Worm (Caenorhabditis elegans) whole organism, young adult: Measurements from ENCODE around the gene H04D03.4.

Source experiments
- B0019.2 ChIP-seq: fragments of 200-800 bp; sonication (Bioruptor generic); conservative IDR thresholded peaks from 2 replicates; pipeline ENCODE4 v1.3.6; 2022; ENCODE audit warnings: missing genetic modification reagents, missing genetic modification characterization, missing compliant biosample characterization
- B0035.1 ChIP-seq: sonication (generic microtip); optimal IDR thresholded peaks from 2 replicates; lab custom pipeline; 2016; ENCODE audit warnings: missing genetic modification characterization, mild to moderate bottlenecking, missing compliant biosample characterization, missing genotype, missing genetic modification reagents
- F10E7.11 ChIP-seq: sonication (generic microtip); optimal IDR thresholded peaks from 2 replicates; lab custom pipeline; 2017; ENCODE audit warnings: mild to moderate bottlenecking, missing genetic modification characterization, moderate library complexity, missing compliant biosample characterization
- F23B12.7 ChIP-seq: sonication (generic microtip); optimal IDR thresholded peaks from 2 replicates; lab custom pipeline; 2017; ENCODE audit warnings: missing genetic modification characterization, mild to moderate bottlenecking, missing compliant biosample characterization, antibody characterized with exemption, moderate library complexity; ENCODE audit not compliant: insufficient read depth
- F33H1.4 ChIP-seq: fragments of 200-800 bp; sonication (Bioruptor generic); IDR thresholded peaks from 2 replicates; pipeline ENCODE4 v1.3.6; 2022; ENCODE audit warnings: missing genetic modification reagents, missing genetic modification characterization, missing compliant biosample characterization
- F49E8.2 ChIP-seq: sonication (generic microtip); optimal IDR thresholded peaks from 3 replicates; lab custom pipeline; 2017; ENCODE audit warnings: missing genetic modification characterization, mild to moderate bottlenecking, missing compliant biosample characterization, antibody characterized with exemption, moderate library complexity; ENCODE audit not compliant: insufficient read depth
- K12H6.12 ChIP-seq: fragments of 200-800 bp; sonication (Bioruptor generic); optimal IDR thresholded peaks from 2 replicates; lab custom pipeline; 2018; ENCODE audit warnings: mild to moderate bottlenecking, missing genetic modification characterization, missing compliant biosample characterization
- Y56A3A.18 ChIP-seq: fragments of 200-800 bp; sonication (Bioruptor generic); IDR thresholded peaks from 2 replicates; pipeline ENCODE4 v1.3.6; 2022; ENCODE audit warnings: missing genetic modification reagents, missing genetic modification characterization, missing compliant biosample characterization
- Y67H2A.10 ChIP-seq: fragments of 200-800 bp; sonication (Bioruptor generic); conservative IDR thresholded peaks from 2 replicates; pipeline ENCODE4 v1.3.6; 2022; ENCODE audit warnings: missing genetic modification reagents, missing genetic modification characterization, missing compliant biosample characterization
- ZK185.1 ChIP-seq: sonication (generic microtip); optimal IDR thresholded peaks from 2 replicates; lab custom pipeline; 2016; ENCODE audit warnings: mild to moderate bottlenecking, missing genetic modification characterization, missing compliant biosample characterization; ENCODE audit not compliant: poor library complexity, severe bottlenecking
- aptf-2 ChIP-seq: fragments of 200-800 bp; sonication (Bioruptor generic); conservative IDR thresholded peaks from 2 replicates; pipeline ENCODE4 v1.3.6; 2022; ENCODE audit warnings: missing genetic modification reagents, missing genetic modification characterization, missing compliant biosample characterization
- aptf-3 ChIP-seq: fragments of 200-800 bp; sonication (Bioruptor generic); IDR thresholded peaks from 2 replicates; pipeline ENCODE4 v1.3.6; 2022; ENCODE audit warnings: missing genetic modification characterization, missing compliant biosample characterization
- atf-7 ChIP-seq: sonication (generic microtip); optimal IDR thresholded peaks from 2 replicates; lab custom pipeline; 2017; ENCODE audit warnings: mild to moderate bottlenecking, missing genetic modification characterization, missing compliant biosample characterization
- bed-2 ChIP-seq: fragments of 200-800 bp; sonication (Bioruptor generic); IDR thresholded peaks from 2 replicates; pipeline ENCODE4 v1.3.6; 2022; ENCODE audit warnings: missing genetic modification reagents, missing genetic modification characterization, missing compliant biosample characterization
- ccch-3 ChIP-seq: fragments of 200-800 bp; sonication (Bioruptor generic); optimal IDR thresholded peaks from 2 replicates; lab custom pipeline; 2018; ENCODE audit warnings: mild to moderate bottlenecking, missing genetic modification characterization, missing compliant biosample characterization
- cebp-2 ChIP-seq: fragments of 200-800 bp; sonication (Bioruptor generic); IDR thresholded peaks from 2 replicates; pipeline ENCODE4 v1.3.6; 2022; ENCODE audit warnings: missing genetic modification characterization, missing compliant biosample characterization
- ceh-100 ChIP-seq: fragments of 200-800 bp; sonication (Bioruptor generic); IDR thresholded peaks from 2 replicates; pipeline ENCODE4 v1.3.6; 2022; ENCODE audit warnings: missing genetic modification reagents, missing genetic modification characterization, missing compliant biosample characterization
- ceh-58 ChIP-seq: fragments of 200-800 bp; sonication (Bioruptor generic); IDR thresholded peaks from 2 replicates; pipeline ENCODE4 v1.3.6; 2022; ENCODE audit warnings: missing genetic modification characterization, missing compliant biosample characterization
- die-1 ChIP-seq: sonication (generic microtip); optimal IDR thresholded peaks from 2 replicates; lab custom pipeline; 2016; ENCODE audit warnings: missing genotype, mild to moderate bottlenecking, missing genetic modification characterization, missing compliant biosample characterization
- dox-1 ChIP-seq: fragments of 200-800 bp; sonication (Bioruptor generic); IDR thresholded peaks from 2 replicates; pipeline ENCODE4 v1.3.6; 2022; ENCODE audit warnings: missing genetic modification reagents, missing genetic modification characterization, missing compliant biosample characterization
- dpff-1 ChIP-seq: sonication (generic microtip); optimal IDR thresholded peaks from 2 replicates; lab custom pipeline; 2017; ENCODE audit warnings: mild to moderate bottlenecking, missing genetic modification characterization, missing compliant biosample characterization
- egrh-3 ChIP-seq: fragments of 200-800 bp; sonication (Bioruptor generic); IDR thresholded peaks from 2 replicates; pipeline ENCODE4 v1.3.6; 2022; ENCODE audit warnings: missing genetic modification reagents, missing genetic modification characterization, missing compliant biosample characterization
- fkh-3 ChIP-seq: sonication (generic microtip); optimal IDR thresholded peaks from 2 replicates; lab custom pipeline; 2016; ENCODE audit warnings: mild to moderate bottlenecking, missing genetic modification characterization, missing compliant biosample characterization
- hmg-20 ChIP-seq: fragments of 200-800 bp; sonication (Bioruptor generic); IDR thresholded peaks from 2 replicates; pipeline ENCODE4 v1.3.6; 2022; ENCODE audit warnings: missing genetic modification reagents, missing genetic modification characterization, missing compliant biosample characterization
- let-607 ChIP-seq, 2 experiments: fragments of 200-800 bp in 1 of 2; sonication (Bioruptor generic) in 1 of 2; sonication (generic microtip) in 1 of 2; optimal IDR thresholded peaks; 2 replicates each; lab custom pipeline; 2016 to 2018; ENCODE audit warnings: mild to moderate bottlenecking in 2 of 2, missing compliant biosample characterization in 2 of 2, missing genetic modification characterization in 2 of 2, moderate library complexity in 2 of 2, missing genotype in 1 of 2
- lir-1 ChIP-seq: fragments of 200-800 bp; sonication (Bioruptor generic); conservative IDR thresholded peaks from 2 replicates; pipeline ENCODE4 v1.3.6; 2022; ENCODE audit warnings: missing genetic modification reagents, missing genetic modification characterization, missing compliant biosample characterization
- madf-10 ChIP-seq: sonication (generic microtip); optimal IDR thresholded peaks from 2 replicates; lab custom pipeline; 2016; ENCODE audit warnings: mild to moderate bottlenecking, missing genetic modification characterization, missing compliant biosample characterization
- madf-8 ChIP-seq: fragments of 200-800 bp; sonication (Bioruptor generic); conservative IDR thresholded peaks from 2 replicates; pipeline ENCODE4 v1.3.6; 2022; ENCODE audit warnings: missing genetic modification reagents, missing genetic modification characterization, missing compliant biosample characterization
- nhr-179 ChIP-seq: sonication (generic microtip); optimal IDR thresholded peaks from 2 replicates; lab custom pipeline; 2016; ENCODE audit warnings: mild to moderate bottlenecking, missing genetic modification characterization, missing compliant biosample characterization
- nhr-90 ChIP-seq: sonication (generic microtip); optimal IDR thresholded peaks from 2 replicates; lab custom pipeline; 2016; ENCODE audit warnings: missing genotype, mild to moderate bottlenecking, missing genetic modification characterization, missing compliant biosample characterization
- rcor-1 ChIP-seq: fragments of 200-800 bp; sonication (Bioruptor generic); IDR thresholded peaks from 2 replicates; pipeline ENCODE4 v1.3.6; 2022; ENCODE audit warnings: missing genetic modification reagents, missing genetic modification characterization, missing compliant biosample characterization
- rec-8 ChIP-seq, 2 experiments: sonication (generic microtip); optimal IDR thresholded peaks; 2 replicates each; lab custom pipeline; 2016; ENCODE audit warnings: mild to moderate bottlenecking in 2 of 2, missing genetic modification characterization in 2 of 2, missing genetic modification reagents in 2 of 2, missing genotype in 2 of 2, missing biosample characterization in 1 of 2, missing compliant biosample characterization in 1 of 2, moderate library complexity in 1 of 2
- repo-1 ChIP-seq: sonication (generic microtip); optimal IDR thresholded peaks from 2 replicates; lab custom pipeline; 2017; ENCODE audit warnings: mild to moderate bottlenecking, missing genetic modification characterization, missing compliant biosample characterization
- rpc-1 ChIP-seq, 2 experiments: fragments of 150-350 bp in 1 of 2; sonication (generic microtip) in 1 of 2; optimal IDR thresholded peaks; 2 replicates each; lab custom pipeline; 2014 to 2018; ENCODE audit warnings: missing biosample characterization in 1 of 2, missing genetic modification characterization in 1 of 2, missing genetic modification reagents in 1 of 2, missing genotype in 1 of 2
- sdz-38 ChIP-seq: sonication (generic microtip); optimal IDR thresholded peaks from 2 replicates; lab custom pipeline; 2016; ENCODE audit warnings: missing genotype, missing genetic modification characterization, missing compliant biosample characterization
- snpc-1.1 ChIP-seq: sonication (generic microtip); optimal IDR thresholded peaks from 2 replicates; lab custom pipeline; 2017; ENCODE audit warnings: missing genetic modification characterization, mild to moderate bottlenecking, missing compliant biosample characterization, antibody characterized with exemption, moderate library complexity, missing genotype, missing genetic modification reagents; ENCODE audit not compliant: insufficient read depth
- snpc-1.3 ChIP-seq: sonication (generic microtip); optimal IDR thresholded peaks from 2 replicates; lab custom pipeline; 2017; ENCODE audit warnings: missing genetic modification characterization, mild to moderate bottlenecking, missing compliant biosample characterization, antibody characterized with exemption, moderate library complexity, missing genotype, missing genetic modification reagents; ENCODE audit not compliant: insufficient read depth
- tbp1 ChIP-seq: fragments of 200-800 bp; sonication (Bioruptor generic); optimal IDR thresholded peaks from 2 replicates; lab custom pipeline; 2018; ENCODE audit warnings: mild to moderate bottlenecking, missing genetic modification characterization, missing compliant biosample characterization
- tbx-9 ChIP-seq: sonication (generic microtip); optimal IDR thresholded peaks from 2 replicates; lab custom pipeline; 2016; ENCODE audit warnings: borderline replicate concordance, missing genetic modification characterization, inconsistent platforms, missing compliant biosample characterization
- tlf-1 ChIP-seq: fragments of 200-800 bp; sonication (Bioruptor generic); optimal IDR thresholded peaks from 2 replicates; lab custom pipeline; 2018; ENCODE audit warnings: mild to moderate bottlenecking, missing genetic modification characterization, missing compliant biosample characterization
- ztf-18 ChIP-seq: sonication (generic microtip); optimal IDR thresholded peaks from 2 replicates; lab custom pipeline; 2016; ENCODE audit warnings: missing genotype, mild to moderate bottlenecking, missing genetic modification characterization, missing compliant biosample characterization
- ztf-25 ChIP-seq: fragments of 200-800 bp; sonication (Bioruptor generic); IDR thresholded peaks from 2 replicates; pipeline ENCODE4 v1.3.6; 2022; ENCODE audit warnings: missing genetic modification reagents, missing genetic modification characterization, missing compliant biosample characterization
- ztf-26 ChIP-seq: sonication (generic microtip); optimal IDR thresholded peaks from 2 replicates; lab custom pipeline; 2017; ENCODE audit warnings: missing genetic modification characterization, missing compliant biosample characterization

H04D03.4 gene

ce11 chrIII:10461164-10461546 is 10.2 kb upstream of the H04D03.4 start, which contains the start of gene atx-2 (continued):
- TF ChIP-seq F10E7.11 (tag; lab: Kevin White, UChicago) (peak; percentile 66), F33H1.4 (GFP tag; lab: Robert Waterston, UW) (peak; percentile 71), ztf-26 (tag; lab: Kevin White, UChicago) (peak; percentile 61), sdz-38 (tag; lab: Kevin White, UChicago) (no peak), egrh-3 (GFP tag; lab: Robert Waterston, UW) (peak; percentile 79)

- no peak for TF ChIP-seq atf-7 (tag; lab: Kevin White, UChicago)
- no peak for TF ChIP-seq hmg-20 (GFP tag; lab: Robert Waterston, UW)
- TF ChIP-seq ztf-18 (tag; lab: Kevin White, UChicago): peak; percentile 61
- peak; percentile 44; the same call in 1 of the 2 replicates for TF ChIP-seq egrh-3 (GFP tag; lab: Robert Waterston, UW)
- TF ChIP-seq dpff-1 (tag; lab: Kevin White, UChicago): no peak
- TF ChIP-seq tbp1 (GFP tag; lab: Kevin White, UChicago): peak; percentile 73
- no peak for TF ChIP-seq fkh-3 (tag; lab: Kevin White, UChicago)
- peak; percentile 84 for TF ChIP-seq F49E8.2 (tag; lab: Kevin White, UChicago)
- no peak for TF ChIP-seq tbx-9 (tag; lab: Kevin White, UChicago)
- no peak for TF ChIP-seq nhr-90 (tag; lab: Kevin White, UChicago)
- peak; percentile 93 for TF ChIP-seq rcor-1 (GFP tag; lab: Robert Waterston, UW)
- TF ChIP-seq tlf-1 (GFP tag; lab: Kevin White, UChicago): peak; percentile 75
- peak; percentile 79 for TF ChIP-seq snpc-1.3 (tag; lab: Kevin White, UChicago)
- no peak for TF ChIP-seq B0035.1
- TF ChIP-seq rpc-1 (optimal IDR thresholded peaks at IDR 0.05; lab: Kevin White, UChicago): no peak
- TF ChIP-seq rpc-1 (tag; optimal IDR thresholded peaks at IDR 0.05; lab: Kevin White, UChicago): no peak
- TF ChIP-seq aptf-2 (GFP tag; lab: Robert Waterston, UW): peak; percentile 74; the same call in 1 of the 2 replicates
- no peak for TF ChIP-seq Y56A3A.18 (GFP tag; lab: Robert Waterston, UW)
- TF ChIP-seq bed-2 (GFP tag; lab: Robert Waterston, UW): peak; percentile 62; the same call in 1 of the 2 replicates
- no peak for TF ChIP-seq nhr-179 (tag; lab: Kevin White, UChicago)
- TF ChIP-seq snpc-1.1: peak; percentile 73
- peak; percentile 68 for TF ChIP-seq madf-8
- peak; percentile 93 for TF ChIP-seq dox-1
- TF ChIP-seq F10E7.11 (tag; lab: Kevin White, UChicago): no peak
- peak; percentile 90 for TF ChIP-seq ZK185.1 (tag; lab: Kevin White, UChicago)
- TF ChIP-seq Y67H2A.10 (GFP tag; lab: Robert Waterston, UW): peak; percentile 62; the same call in 1 of the 2 replicates
- TF ChIP-seq aptf-3 (GFP tag; lab: Robert Waterston, UW): no peak
- TF ChIP-seq ztf-26 (tag; lab: Kevin White, UChicago): no peak
- peak; percentile 88 for TF ChIP-seq lir-1 (GFP tag; lab: Robert Waterston, UW)
- TF ChIP-seq let-607 (tag; optimal IDR thresholded peaks at IDR 0.05; lab: Kevin White, UChicago): peak; percentile 14 to 19
- peak; percentile 91 for TF ChIP-seq ccch-3 (GFP tag; lab: Kevin White, UChicago)
- TF ChIP-seq K12H6.12 (tag; lab: Kevin White, UChicago): peak; percentile 63
- TF ChIP-seq madf-10: peak; percentile 76
- TF ChIP-seq ceh-58 (GFP tag; lab: Robert Waterston, UW): no peak
- TF ChIP-seq sdz-38 (tag; lab: Kevin White, UChicago): no peak
- no peak for TF ChIP-seq cebp-2
- TF ChIP-seq ceh-100 (GFP tag; lab: Robert Waterston, UW): peak; percentile 100
- peak; percentile 6 to 37 for TF ChIP-seq rec-8 (tag; optimal IDR thresholded peaks at IDR 0.05; lab: Kevin White, UChicago)
- TF ChIP-seq repo-1: no peak
- TF ChIP-seq die-1 (tag; lab: Kevin White, UChicago): no peak
- peak; percentile 87 for TF ChIP-seq F23B12.7 (tag; lab: Kevin White, UChicago)
- peak; percentile 84 for TF ChIP-seq ztf-25 (GFP tag; lab: Robert Waterston, UW)
- peak; percentile 80 for TF ChIP-seq B0019.2 (GFP tag; lab: Robert Waterston, UW)
Measured at ce11 chrIII:10460427-10461163, 9.7 kb upstream of the H04D03.4 start, which contains the start of gene ecps-1. Gene ecps-1 (minus strand): TSS chrIII:10460551.
